Worm (Caenorhabditis elegans) whole organism, L4/young adult: Measurements from ENCODE around the gene rcat-1.

ENCODE experiments used
- W03F9.2 ChIP-seq: fragments of 150-350 bp; optimal IDR thresholded peaks from 2 replicates; lab custom pipeline; 2014; ENCODE audit warnings: missing biosample characterization, missing genetic modification characterization
- dao-5 ChIP-seq: sonication (generic microtip); optimal IDR thresholded peaks from 2 replicates; lab custom pipeline; 2016; ENCODE audit warnings: missing genotype, missing genetic modification characterization, moderate library complexity, missing compliant biosample characterization
- him-1 ChIP-seq: sonication (generic microtip); optimal IDR thresholded peaks from 2 replicates; lab custom pipeline; 2016; ENCODE audit warnings: missing genotype, missing genetic modification reagents, missing genetic modification characterization, missing compliant biosample characterization

The rcat-1 gene

DNA sequence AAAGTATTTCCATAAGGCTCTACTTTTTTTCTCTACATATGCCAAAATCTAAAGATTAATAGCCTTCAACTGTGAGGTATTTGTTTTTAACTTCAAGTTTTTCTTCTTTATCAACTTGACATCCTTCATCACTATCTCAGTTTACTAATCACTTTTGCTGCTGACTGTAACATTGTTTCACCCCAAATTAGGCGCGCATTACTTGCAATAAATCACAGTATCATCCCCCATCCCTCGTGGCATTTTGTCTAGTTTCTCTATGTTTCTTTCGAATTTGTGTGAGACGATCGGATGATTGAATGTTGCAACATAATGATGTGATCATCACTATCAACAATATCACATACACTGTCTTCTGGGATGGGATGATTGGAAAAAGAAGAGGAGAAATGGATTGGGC, 7.7 kb downstream of the rcat-1 start:
- TF ChIP-seq dao-5 (no peak), W03F9.2 (tag; lab: Kevin White, UChicago) (no peak), him-1 (no peak)

DNA sequence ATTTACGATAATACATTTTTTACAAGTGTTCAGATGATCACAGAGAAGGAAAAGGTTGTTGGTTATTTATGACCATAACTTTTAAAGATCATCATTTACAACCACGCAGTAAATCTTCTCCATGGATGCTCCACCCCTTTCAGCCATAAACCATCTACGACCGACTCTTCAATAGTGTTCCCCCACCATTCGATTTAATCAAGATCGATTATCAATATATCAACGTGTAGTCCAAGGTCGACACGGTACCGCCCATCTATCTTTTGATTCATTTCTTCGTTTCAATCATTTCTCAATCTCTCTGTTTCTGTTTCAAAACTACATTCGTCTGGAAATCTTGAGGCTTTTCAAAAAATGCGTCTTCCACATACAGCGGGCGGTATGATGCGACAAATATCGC, 10.4 kb downstream of the rcat-1 start, which contains the start of gene aass-1:
Gene aass-1 (plus strand): TSS at position 301 of the 400 bp plus-strand sequence.
- TF ChIP-seq him-1 = no peak
- TF ChIP-seq W03F9.2 (tag; lab: Kevin White, UChicago) = no peak
- TF ChIP-seq dao-5 = no peak

DNA sequence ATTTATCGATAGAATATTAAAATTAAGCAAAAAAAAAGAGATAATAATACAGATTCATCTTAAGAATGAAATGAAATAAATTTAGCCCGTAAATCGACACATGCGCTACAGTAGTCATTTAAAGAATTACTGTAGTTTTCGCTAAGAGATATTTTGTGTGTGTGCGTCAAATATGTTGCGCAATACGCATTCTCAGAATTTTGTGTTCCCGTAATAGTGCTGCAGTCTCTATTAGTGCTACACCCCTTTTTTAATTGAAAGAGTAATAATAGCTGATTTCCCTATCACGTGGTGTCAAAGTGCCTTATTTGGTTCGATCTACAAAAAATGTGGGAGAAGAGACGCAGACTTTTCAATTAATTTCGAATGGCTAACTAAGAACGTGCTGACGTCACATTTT, 11.0 kb downstream of the rcat-1 start:
- no peak for TF ChIP-seq dao-5
- no peak for TF ChIP-seq W03F9.2 (tag; lab: Kevin White, UChicago)
- TF ChIP-seq him-1 = no peak

DNA sequence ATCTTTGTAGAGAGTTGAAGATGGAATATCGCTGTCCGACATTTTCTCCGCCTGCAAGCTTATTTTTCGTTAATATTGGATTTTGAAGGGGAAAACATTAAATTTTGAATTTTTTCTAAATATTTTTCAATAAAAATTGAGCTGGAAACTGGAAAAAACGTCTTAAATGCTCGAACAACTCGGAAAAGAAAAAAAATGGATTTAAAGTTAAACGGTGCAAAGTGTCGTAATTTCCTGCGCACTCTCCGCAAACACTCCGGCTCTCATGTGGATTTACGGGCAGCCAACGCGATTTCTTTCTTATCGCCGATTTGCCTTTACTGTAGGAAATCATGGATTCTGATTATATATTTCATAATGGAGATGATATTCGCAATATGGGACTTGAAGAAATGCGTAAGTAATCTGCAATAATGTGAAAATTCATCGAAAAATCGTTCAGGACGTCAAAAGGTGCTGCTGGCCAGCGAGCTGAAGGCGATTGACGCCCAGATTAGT, 14.9 kb downstream of the rcat-1 start, which contains the start of the genes fnta-1 and cogc-8:
Gene fnta-1 (minus strand): TSS at position 51 of the 498 bp plus-strand sequence.
Gene cogc-8 (plus strand): TSS at position 195 of the 498 bp plus-strand sequence.
- no peak for TF ChIP-seq dao-5
- TF ChIP-seq him-1 = no peak
- TF ChIP-seq W03F9.2 (tag; lab: Kevin White, UChicago) = no peak

DNA sequence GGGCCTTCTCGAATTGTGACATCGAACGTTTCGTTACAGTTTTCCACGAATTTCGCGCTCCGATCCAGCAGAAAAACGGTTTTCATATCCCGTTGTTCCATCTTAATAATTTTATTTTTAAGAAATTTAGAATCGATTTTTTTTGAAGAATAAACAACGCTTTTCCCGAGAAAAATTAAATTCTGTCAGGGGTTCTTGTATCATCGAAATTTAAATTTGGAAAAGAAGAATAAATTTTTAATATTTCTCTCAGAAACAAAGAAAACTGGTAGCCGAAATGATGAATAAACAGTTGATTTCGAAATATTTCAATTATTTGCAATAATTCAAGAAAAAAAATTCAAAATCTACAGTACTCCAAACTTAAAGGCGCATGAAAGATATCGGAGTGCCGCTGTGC, 17.9 kb downstream of the rcat-1 start, which contains the start of gene ints-13:
Gene ints-13 (minus strand): TSS at position 101 of the 400 bp plus-strand sequence.
- TF ChIP-seq W03F9.2 (tag; lab: Kevin White, UChicago) (no peak), him-1 (no peak)

DNA sequence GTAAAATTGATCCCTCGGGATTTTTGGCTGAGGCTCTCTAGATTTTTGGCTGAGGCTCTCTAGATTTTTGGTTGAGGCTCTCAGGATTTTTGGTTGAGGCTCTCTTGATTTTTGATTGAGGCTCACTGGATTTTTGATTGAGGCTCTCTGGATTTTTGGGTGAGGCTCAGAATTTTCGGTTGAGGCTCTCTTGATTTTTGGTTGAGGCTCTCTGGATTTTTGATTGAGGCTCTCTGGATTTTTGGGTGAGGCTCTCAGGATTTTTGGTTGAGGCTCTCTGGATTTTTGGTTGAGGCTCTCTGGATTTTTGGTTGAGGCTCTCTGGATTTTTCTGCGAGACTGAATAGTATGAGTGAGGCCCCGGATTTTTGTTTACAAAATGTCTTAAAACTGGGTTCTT, 19.1 kb downstream of the rcat-1 start:
- TF ChIP-seq W03F9.2 (tag; lab: Kevin White, UChicago) = no peak
- TF ChIP-seq dao-5 = no peak

DNA sequence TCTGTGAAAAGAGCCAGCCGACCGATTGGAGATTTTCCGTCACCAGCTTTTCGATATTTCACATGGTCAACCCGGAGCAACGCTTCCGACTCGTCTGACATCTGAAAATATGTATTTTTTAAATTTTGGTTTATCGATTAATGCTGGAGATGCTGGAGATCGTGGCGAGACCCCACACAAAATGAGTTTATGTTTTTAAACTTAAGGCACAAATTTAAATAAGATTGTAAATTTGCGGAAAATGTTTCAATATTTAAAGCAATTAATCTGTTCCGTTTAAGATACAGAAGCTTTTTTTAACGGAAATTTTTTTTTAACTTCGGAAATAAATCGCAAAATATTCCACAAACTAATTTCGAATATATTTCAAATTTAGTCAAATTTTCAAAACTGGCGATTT, 23.6 kb downstream of the rcat-1 start, which contains the start of gene gtf-2H1:
Gene gtf-2H1 (minus strand): TSS at position 101 of the 400 bp plus-strand sequence.
- TF ChIP-seq dao-5 (no peak), W03F9.2 (tag; lab: Kevin White, UChicago) (no peak), him-1 (no peak)

DNA sequence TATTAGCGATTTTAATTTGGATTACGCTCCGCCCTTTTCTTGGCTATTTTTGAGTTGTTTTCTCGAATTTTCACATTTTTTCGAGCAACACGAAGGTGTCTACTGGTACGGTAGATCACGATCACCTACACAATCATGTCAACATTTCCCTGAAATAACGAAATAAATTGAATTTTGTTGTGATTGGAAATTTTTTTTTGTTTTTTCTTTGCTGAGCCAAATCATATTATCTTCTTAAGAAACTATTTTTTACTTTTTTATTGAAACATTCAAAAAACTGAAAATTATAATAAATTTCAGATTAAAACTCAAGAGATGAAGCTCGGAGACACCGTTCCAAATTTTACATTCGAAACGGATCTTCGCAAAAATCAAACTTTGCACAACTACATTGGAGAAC, 37.0 kb downstream of the rcat-1 start, which contains the start of gene prdx-6:
Gene prdx-6 (plus strand): TSS at position 301 of the 400 bp plus-strand sequence.
- TF ChIP-seq dao-5 (no peak), W03F9.2 (tag; lab: Kevin White, UChicago) (no peak), him-1 (no peak)

DNA sequence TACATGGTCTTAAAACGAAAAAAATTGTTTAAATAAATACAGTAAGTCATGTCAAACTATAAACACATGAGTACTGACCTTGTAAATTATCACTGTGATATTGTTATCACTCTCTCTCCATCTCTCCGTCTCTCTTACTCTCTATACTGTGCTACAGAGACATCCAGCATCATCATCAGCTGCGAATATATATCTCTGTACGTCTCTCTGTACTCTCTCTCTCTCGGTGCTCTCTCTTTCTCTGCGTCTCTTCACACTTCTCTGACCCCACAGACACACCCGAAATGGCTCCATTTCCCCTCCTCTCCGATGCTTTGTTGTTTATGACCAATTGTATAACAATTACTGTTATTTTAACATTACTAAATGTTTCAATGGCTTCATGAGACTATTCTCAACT, 44.6 kb downstream of the rcat-1 start:
- TF ChIP-seq W03F9.2 (tag; lab: Kevin White, UChicago) (no peak), dao-5 (no peak), him-1 (no peak)

DNA sequence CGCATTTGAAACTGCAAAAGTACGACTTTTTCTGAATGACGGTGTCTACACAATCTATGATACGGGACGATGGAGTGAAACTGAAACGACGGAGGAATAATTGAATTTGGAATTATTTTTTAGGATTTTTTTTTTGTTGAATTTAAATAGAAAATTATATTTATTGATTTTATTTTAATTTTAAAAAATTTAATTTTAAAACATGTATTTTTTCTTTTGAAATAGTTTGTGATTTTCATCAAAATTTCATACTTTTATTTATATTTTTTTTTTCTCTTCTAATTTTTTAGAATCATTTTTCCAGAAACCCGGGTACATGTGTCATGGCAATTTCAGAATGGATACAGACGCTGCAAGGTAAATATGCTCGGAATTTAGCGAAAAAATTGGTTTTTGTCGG, 47.3 kb downstream of the rcat-1 start, which contains the start of gene Y38C1AA.1:
Gene Y38C1AA.1 (plus strand): TSS at position 301 of the 400 bp plus-strand sequence.
- TF ChIP-seq W03F9.2 (tag; lab: Kevin White, UChicago) (no peak), him-1 (no peak), dao-5 (no peak)

DNA sequence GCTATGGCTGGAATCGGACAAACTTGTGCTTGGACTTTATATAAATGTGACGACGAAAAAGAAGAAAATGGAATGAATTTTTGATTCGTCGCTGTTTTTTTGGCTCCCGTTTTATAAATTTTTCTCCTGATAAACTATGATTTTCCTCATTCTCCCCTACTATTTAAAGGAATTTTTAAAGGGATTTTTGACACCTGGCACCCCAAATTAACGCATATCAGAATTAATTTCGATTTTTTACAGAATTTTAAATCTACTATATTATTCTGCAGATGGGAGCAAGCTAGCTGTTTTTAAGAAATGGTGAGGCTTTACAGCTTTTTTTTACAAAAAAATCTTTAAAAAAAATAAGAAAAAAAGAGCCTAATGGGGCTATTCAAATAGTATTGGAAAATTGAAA, 50.2 kb downstream of the rcat-1 start, which contains the start of gene coa-1:
Gene coa-1 (plus strand): TSS at position 301 of the 400 bp plus-strand sequence.
- TF ChIP-seq dao-5 (no peak), him-1 (no peak), W03F9.2 (tag; lab: Kevin White, UChicago) (no peak)
